Worm (Caenorhabditis elegans): ENCODE measurements around the gene D2007.1.

Gene D2007.1

ce11 chrIII:8109459-8110057 lies 45.7 kb upstream of the D2007.1 start (continued):
- TF ChIP-seq ces-1 (GFP tag; optimal IDR thresholded peaks at IDR 0.05): no peak
- peak; percentile 87; the same call in 1 of the 2 replicates for TF ChIP-seq arid-1 (GFP tag; conservative IDR thresholded peaks at IDR 0.05)
- TF ChIP-seq zfp-3 (GFP tag; conservative IDR thresholded peaks at IDR 0.05): 0 out of 2 replicates have a peak, but pooled peaks have one; percentile 40
- peak; percentile 49 for TF ChIP-seq nhr-48 (tag; optimal IDR thresholded peaks at IDR 0.05)
- peak in 1 of 2 experiments; percentile 39 for TF ChIP-seq mdl-1 (tag; optimal IDR thresholded peaks at IDR 0.05)

ce11 chrIII:8111347-8111746 lies 43.9 kb upstream of the D2007.1 start:
- TF ChIP-seq nhr-41 (GFP tag; IDR thresholded peaks at IDR 0.05) (no peak), vab-7 (GFP tag; IDR thresholded peaks at IDR 0.05) (no peak), skn-1 (tag; optimal IDR thresholded peaks at IDR 0.05) (no peak), lir-3 (tag; optimal IDR thresholded peaks at IDR 0.05) (no peak), aha-1 (tag) (peak; percentile 63), mdt-29 (GFP tag; IDR thresholded peaks at IDR 0.05) (no peak), unc-62 (GFP tag; optimal IDR thresholded peaks at IDR 0.05 in 1 of 2) (peak in 1 of 2 experiments; percentile 52), unc-62 (tag; optimal IDR thresholded peaks at IDR 0.05) (no peak), sdz-12 (GFP tag; optimal IDR thresholded peaks at IDR 0.05) (no peak), madf-5 (GFP tag; IDR thresholded peaks at IDR 0.05) (no peak)

- 0 out of 2 replicates have a peak, but pooled peaks have one; percentile 36 for TF ChIP-seq lim-7 (GFP tag; IDR thresholded peaks at IDR 0.05)
- TF ChIP-seq mxl-3 (GFP tag; optimal IDR thresholded peaks at IDR 0.05): no peak
- TF ChIP-seq unc-130 (GFP tag; optimal IDR thresholded peaks at IDR 0.05): no peak
- 0 out of 4 replicates have a peak, but pooled peaks of 1 of the 2 experiments have one; percentile 27 for TF ChIP-seq madf-5 (GFP tag; IDR thresholded peaks at IDR 0.05)
- peak; percentile 59 for TF ChIP-seq set-16 (GFP tag; IDR thresholded peaks at IDR 0.05)
- no peak for TF ChIP-seq R02D3.7 (tag; optimal IDR thresholded peaks at IDR 0.05)
Measured at ce11 chrIII:8115877-8116276, 39.4 kb upstream of the D2007.1 start.

ce11 chrIII:8117155-8117554 lies 38.1 kb upstream of the D2007.1 start:
- TF ChIP-seq fos-1 (tag; optimal IDR thresholded peaks at IDR 0.05) (no peak), nhr-28 (tag; optimal IDR thresholded peaks at IDR 0.05) (no peak), set-16 (GFP tag; IDR thresholded peaks at IDR 0.05) (peak; percentile 83)

- TF ChIP-seq unc-62 (GFP tag; optimal IDR thresholded peaks at IDR 0.05 in 1 of 2) (peak in 1 of 2 experiments; percentile 17), unc-62 (tag; optimal IDR thresholded peaks at IDR 0.05) (no peak), ceh-32 (tag; optimal IDR thresholded peaks at IDR 0.05; ENCODE audit: poor library complexity) (no peak), aha-1 (tag) (no peak), ceh-28 (tag; optimal IDR thresholded peaks at IDR 0.05) (no peak), dmd-8 (GFP tag; IDR thresholded peaks at IDR 0.05) (no peak), daf-16 (GFP tag; optimal IDR thresholded peaks at IDR 0.05) (no peak), daf-16 (tag; optimal IDR thresholded peaks at IDR 0.05) (no peak), skn-1 (tag; optimal IDR thresholded peaks at IDR 0.05) (no peak), mxl-2 (GFP tag; conservative IDR thresholded peaks at IDR 0.05) (no peak)
Measured at ce11 chrIII:8121132-8121531, 34.1 kb upstream of the D2007.1 start, which contains the start of gene gei-8. TSS of gene gei-8 (minus strand) at chrIII:8121232.

ce11 chrIII:8121923-8122322 lies 33.3 kb upstream of the D2007.1 start:
- TF ChIP-seq nhr-11 (tag; optimal IDR thresholded peaks at IDR 0.05) (peak; percentile 6), nhr-6 (tag; optimal IDR thresholded peaks at IDR 0.05) (no peak), ctbp-1 (GFP tag; IDR thresholded peaks at IDR 0.05) (no peak), aha-1 (tag) (peak; percentile 51), lsy-2 (tag; optimal IDR thresholded peaks at IDR 0.05) (peak in 1 of 2 experiments; percentile 36), fos-1 (tag; optimal IDR thresholded peaks at IDR 0.05) (no peak)

All from whole organism, L4 larva.